Worm (Caenorhabditis elegans) whole organism, late embryonic: ENCODE measurements around the gene rpl-12.

Experiments
- C08G9.2 ChIP-seq: sonication (generic microtip); optimal IDR thresholded peaks from 2 replicates; lab custom pipeline; 2016; ENCODE audit warnings: mild to moderate bottlenecking, missing genetic modification characterization, moderate library complexity, missing compliant biosample characterization
- C38D4.7 ChIP-seq: fragments of 200-800 bp; sonication (Bioruptor generic); optimal IDR thresholded peaks from 2 replicates; lab custom pipeline; 2018; ENCODE audit warnings: mild to moderate bottlenecking, missing genetic modification characterization, moderate library complexity, missing compliant biosample characterization
- F13H6.1 ChIP-seq: sonication (generic microtip); optimal IDR thresholded peaks from 2 replicates; lab custom pipeline; 2016; ENCODE audit warnings: missing genetic modification characterization, missing compliant biosample characterization
- K02D7.2 ChIP-seq: sonication (generic microtip); optimal IDR thresholded peaks from 2 replicates; lab custom pipeline; 2017; ENCODE audit warnings: mild to moderate bottlenecking, missing genetic modification characterization, missing compliant biosample characterization
- T23F11.4 ChIP-seq: fragments of 200-800 bp; sonication (Bioruptor generic); optimal IDR thresholded peaks from 2 replicates; lab custom pipeline; 2018; ENCODE audit warnings: mild to moderate bottlenecking, missing genetic modification characterization, missing compliant biosample characterization
- Y22D7AL.16 ChIP-seq: sonication (generic microtip); optimal IDR thresholded peaks from 2 replicates; lab custom pipeline; 2016; ENCODE audit warnings: missing genetic modification characterization, missing compliant biosample characterization
- ahr-1 ChIP-seq: sonication (generic microtip); optimal IDR thresholded peaks from 2 replicates; lab custom pipeline; 2016; ENCODE audit warnings: missing genetic modification characterization, missing compliant biosample characterization
- ceh-18 ChIP-seq: sonication (generic microtip); optimal IDR thresholded peaks from 2 replicates; lab custom pipeline; 2016; ENCODE audit warnings: missing genetic modification characterization, missing compliant biosample characterization
- ceh-19 ChIP-seq: fragments of 200-800 bp; sonication (Bioruptor generic); optimal IDR thresholded peaks from 2 replicates; lab custom pipeline; 2018; ENCODE audit warnings: mild to moderate bottlenecking, missing genetic modification characterization, missing compliant biosample characterization
- ceh-2 ChIP-seq: sonication (generic microtip); optimal IDR thresholded peaks from 2 replicates; lab custom pipeline; 2016; ENCODE audit warnings: missing genotype, missing genetic modification characterization, missing compliant biosample characterization
- ceh-24 ChIP-seq: sonication (generic microtip); optimal IDR thresholded peaks from 2 replicates; lab custom pipeline; 2016; ENCODE audit warnings: mild to moderate bottlenecking, missing genetic modification characterization, missing compliant biosample characterization
- ceh-30 ChIP-seq: fragments of 150-350 bp; optimal IDR thresholded peaks from 2 replicates; lab custom pipeline; 2014; ENCODE audit warnings: missing biosample characterization, missing genetic modification characterization
- ceh-31 ChIP-seq: sonication (generic microtip); optimal IDR thresholded peaks from 2 replicates; lab custom pipeline; 2016; ENCODE audit warnings: missing genetic modification characterization, missing compliant biosample characterization
- ceh-45 ChIP-seq: fragments of 200-800 bp; sonication (Bioruptor generic); IDR thresholded peaks from 2 replicates; pipeline ENCODE4 v1.3.6; 2022; ENCODE audit warnings: missing genetic modification reagents, missing genetic modification characterization, missing compliant biosample characterization
- ceh-6 ChIP-seq: fragments of 200-800 bp; sonication (Bioruptor generic); optimal IDR thresholded peaks from 2 replicates; lab custom pipeline; 2018; ENCODE audit warnings: mild to moderate bottlenecking, missing genetic modification characterization, missing compliant biosample characterization
- che-1 ChIP-seq: sonication (generic microtip); optimal IDR thresholded peaks from 2 replicates; lab custom pipeline; 2016; ENCODE audit warnings: mild to moderate bottlenecking, missing genetic modification characterization, missing compliant biosample characterization
- dve-1 ChIP-seq: sonication (generic microtip); optimal IDR thresholded peaks from 2 replicates; lab custom pipeline; 2017; ENCODE audit warnings: antibody characterized with exemption, mild to moderate bottlenecking, missing genetic modification characterization, missing compliant biosample characterization
- elt-2 ChIP-seq: sonication (generic microtip); optimal IDR thresholded peaks from 2 replicates; lab custom pipeline; 2016; ENCODE audit warnings: missing genetic modification reagents, missing genetic modification characterization, missing compliant biosample characterization
- elt-4 ChIP-seq: sonication (generic microtip); optimal IDR thresholded peaks from 2 replicates; lab custom pipeline; 2016; ENCODE audit warnings: missing genetic modification characterization, missing compliant biosample characterization
- ets-4 ChIP-seq: sonication (generic microtip); optimal IDR thresholded peaks from 2 replicates; lab custom pipeline; 2016; ENCODE audit warnings: missing genetic modification characterization, missing compliant biosample characterization
- eyg-1 ChIP-seq: sonication (generic microtip); optimal IDR thresholded peaks from 2 replicates; lab custom pipeline; 2016; ENCODE audit warnings: missing genotype, missing genetic modification characterization, missing compliant biosample characterization
- fax-1 ChIP-seq: sonication (generic microtip); optimal IDR thresholded peaks from 2 replicates; lab custom pipeline; 2016; ENCODE audit warnings: missing genotype, missing genetic modification characterization, missing compliant biosample characterization
- fkh-10 ChIP-seq: fragments of 150-350 bp; optimal IDR thresholded peaks from 2 replicates; lab custom pipeline; 2014; ENCODE audit warnings: missing biosample characterization, missing genetic modification reagents, missing genetic modification characterization
- fkh-6 ChIP-seq: sonication (generic microtip); optimal IDR thresholded peaks from 2 replicates; lab custom pipeline; 2016; ENCODE audit warnings: missing genetic modification characterization, missing compliant biosample characterization
- gmeb-2 ChIP-seq: sonication (generic microtip); optimal IDR thresholded peaks from 2 replicates; lab custom pipeline; 2016; ENCODE audit warnings: missing genetic modification characterization, inconsistent platforms, missing compliant biosample characterization
- hlh-13 ChIP-seq: fragments of 200-800 bp; sonication (Bioruptor generic); optimal IDR thresholded peaks from 2 replicates; lab custom pipeline; 2018; ENCODE audit warnings: mild to moderate bottlenecking, missing genetic modification characterization, missing compliant biosample characterization
- hlh-15 ChIP-seq: sonication (generic microtip); optimal IDR thresholded peaks from 2 replicates; lab custom pipeline; 2016; ENCODE audit warnings: missing genetic modification characterization, missing compliant biosample characterization
- hlh-6 ChIP-seq: sonication (generic microtip); optimal IDR thresholded peaks from 2 replicates; lab custom pipeline; 2016; ENCODE audit warnings: missing genotype, missing genetic modification characterization, missing compliant biosample characterization
- hlh-8 ChIP-seq: sonication (generic microtip); optimal IDR thresholded peaks from 2 replicates; lab custom pipeline; 2016; ENCODE audit warnings: missing genotype, missing genetic modification characterization, missing compliant biosample characterization
- lim-6 ChIP-seq: sonication (generic microtip); optimal IDR thresholded peaks from 2 replicates; lab custom pipeline; 2016; ENCODE audit warnings: missing genetic modification characterization, missing compliant biosample characterization
- lin-11 ChIP-seq: fragments of 200-800 bp; sonication (Bioruptor generic); optimal IDR thresholded peaks from 2 replicates; lab custom pipeline; 2018; ENCODE audit warnings: mild to moderate bottlenecking, missing genetic modification characterization, missing compliant biosample characterization
- mec-3 ChIP-seq: sonication (generic microtip); optimal IDR thresholded peaks from 2 replicates; lab custom pipeline; 2016; ENCODE audit warnings: borderline replicate concordance, missing genetic modification characterization, missing compliant biosample characterization
- nfya-1 ChIP-seq: sonication (generic microtip); optimal IDR thresholded peaks from 2 replicates; lab custom pipeline; 2017; ENCODE audit warnings: missing genetic modification characterization, mild to moderate bottlenecking, missing compliant biosample characterization, antibody characterized with exemption, moderate library complexity
- npax-4 ChIP-seq: sonication (generic microtip); optimal IDR thresholded peaks from 2 replicates; lab custom pipeline; 2016; ENCODE audit warnings: missing genetic modification characterization, missing compliant biosample characterization
- pag-3 ChIP-seq: sonication (generic microtip); optimal IDR thresholded peaks from 2 replicates; lab custom pipeline; 2016; ENCODE audit warnings: missing compliant biosample characterization, missing genetic modification characterization, borderline replicate concordance
- pat-9 ChIP-seq: fragments of 200-800 bp; sonication (Bioruptor generic); optimal IDR thresholded peaks from 2 replicates; lab custom pipeline; 2018; ENCODE audit warnings: mild to moderate bottlenecking, missing genetic modification characterization, moderate library complexity, missing compliant biosample characterization
- pax-1 ChIP-seq: fragments of 150-350 bp; optimal IDR thresholded peaks from 2 replicates; lab custom pipeline; 2014; ENCODE audit warnings: missing biosample characterization, missing genetic modification characterization
- pha-2 ChIP-seq: sonication (generic microtip); optimal IDR thresholded peaks from 2 replicates; lab custom pipeline; 2017; ENCODE audit warnings: mild to moderate bottlenecking, missing genetic modification characterization, missing compliant biosample characterization
- pha-4 ChIP-seq: fragments of 150-350 bp; optimal IDR thresholded peaks from 2 replicates; lab custom pipeline; 2018; ENCODE audit warnings: missing biosample characterization, missing genetic modification reagents, missing genetic modification characterization
- pqm-1 ChIP-seq: sonication (generic microtip); optimal IDR thresholded peaks from 2 replicates; lab custom pipeline; 2016; ENCODE audit warnings: missing genetic modification characterization, missing compliant biosample characterization
- pros-1 ChIP-seq: fragments of 150-350 bp; optimal IDR thresholded peaks from 2 replicates; lab custom pipeline; 2014; ENCODE audit warnings: missing biosample characterization, missing genetic modification reagents, missing genetic modification characterization
- ref-2 ChIP-seq: sonication (generic microtip); optimal IDR thresholded peaks from 2 replicates; lab custom pipeline; 2016; ENCODE audit warnings: missing genetic modification characterization, missing compliant biosample characterization
- rnt-1 ChIP-seq: sonication (generic microtip); optimal IDR thresholded peaks from 2 replicates; lab custom pipeline; 2016; ENCODE audit warnings: missing genetic modification characterization, missing compliant biosample characterization
- sdc-2 ChIP-seq: sonication (generic microtip); optimal IDR thresholded peaks from 2 replicates; lab custom pipeline; 2016; ENCODE audit warnings: missing genotype, missing genetic modification characterization, missing compliant biosample characterization
- sox-4 ChIP-seq: sonication (generic microtip); optimal IDR thresholded peaks from 2 replicates; lab custom pipeline; 2017; ENCODE audit warnings: mild to moderate bottlenecking, missing genetic modification characterization, inconsistent platforms, missing compliant biosample characterization
- syd-9 ChIP-seq: sonication (generic microtip); optimal IDR thresholded peaks from 2 replicates; lab custom pipeline; 2016; ENCODE audit warnings: mild to moderate bottlenecking, missing genetic modification characterization, moderate library complexity, missing compliant biosample characterization
- tbx-2 ChIP-seq: sonication (generic microtip); optimal IDR thresholded peaks from 2 replicates; lab custom pipeline; 2016; ENCODE audit warnings: missing genetic modification characterization, missing compliant biosample characterization
- ttx-3 ChIP-seq: sonication (generic microtip); optimal IDR thresholded peaks from 2 replicates; lab custom pipeline; 2016; ENCODE audit warnings: missing genetic modification reagents, missing genetic modification characterization, missing compliant biosample characterization
- unc-3 ChIP-seq, 2 experiments: fragments of 200-800 bp in 1 of 2; sonication (Bioruptor generic) in 1 of 2; sonication (generic microtip) in 1 of 2; conservative IDR thresholded peaks in 1 of 2; optimal IDR thresholded peaks in 1 of 2; 2 replicates each; pipeline versions ENCODE4 v1.3.6 to Lab custom; 2016 to 2022; ENCODE audit warnings: missing compliant biosample characterization in 2 of 2, missing genetic modification characterization in 2 of 2, missing genetic modification reagents in 1 of 2
- unc-55 ChIP-seq: sonication (generic microtip); optimal IDR thresholded peaks from 2 replicates; lab custom pipeline; 2017; ENCODE audit warnings: missing biosample characterization, missing genetic modification reagents, missing genetic modification characterization
- ztf-16 ChIP-seq: sonication (generic microtip); optimal IDR thresholded peaks from 2 replicates; lab custom pipeline; 2017; ENCODE audit warnings: missing genetic modification characterization, missing compliant biosample characterization

The rpl-12 gene

ce11 chrIV:13240078-13240841 lies at the start of gene rpl-12:
Gene rpl-12, minus strand, starts transcription at chrIV:13240651.
- peak; percentile 83 for TF ChIP-seq dve-1 (tag; lab: Kevin White, UChicago)
- TF ChIP-seq pat-9 (tag; lab: Kevin White, UChicago): peak; percentile 73
- TF ChIP-seq pqm-1: peak; percentile 59
- peak; percentile 84 for TF ChIP-seq elt-2 (tag; lab: Kevin White, UChicago)
- TF ChIP-seq ceh-24 (tag; lab: Kevin White, UChicago): no peak
- peak; percentile 62 for TF ChIP-seq pha-2 (tag; lab: Kevin White, UChicago)
- peak; percentile 92 for TF ChIP-seq nfya-1 (tag; lab: Kevin White, UChicago)
- peak; percentile 26 for TF ChIP-seq F13H6.1 (tag; lab: Kevin White, UChicago)
- no peak for TF ChIP-seq mec-3 (tag; lab: Kevin White, UChicago)
- TF ChIP-seq ceh-2 (tag; lab: Kevin White, UChicago): peak; percentile 48
- TF ChIP-seq ref-2 (tag; lab: Kevin White, UChicago): peak; percentile 93
- TF ChIP-seq pha-4 (tag; lab: Kevin White, UChicago): peak; percentile 33
- TF ChIP-seq ceh-19: no peak
- TF ChIP-seq lim-6 (tag; lab: Kevin White, UChicago): peak; percentile 24
- peak; percentile 16 for TF ChIP-seq hlh-8
- no peak for TF ChIP-seq che-1 (tag; lab: Kevin White, UChicago)
- TF ChIP-seq eyg-1 (tag; lab: Kevin White, UChicago): peak; percentile 4
- peak; percentile 75 for TF ChIP-seq pax-1 (tag; lab: Kevin White, UChicago)
- TF ChIP-seq ceh-18 (tag; lab: Kevin White, UChicago): peak; percentile 94
- TF ChIP-seq lin-11 (tag; lab: Kevin White, UChicago): peak; percentile 11
- TF ChIP-seq sox-4 (tag; lab: Kevin White, UChicago): no peak
- no peak for TF ChIP-seq ceh-6
- TF ChIP-seq tbx-2 (tag; lab: Kevin White, UChicago): peak; percentile 94
- TF ChIP-seq ets-4 (tag; lab: Kevin White, UChicago): peak; percentile 63
- TF ChIP-seq C38D4.7: no peak
- TF ChIP-seq fax-1 (tag; lab: Kevin White, UChicago): peak; percentile 80
- no peak for TF ChIP-seq elt-4 (tag; lab: Kevin White, UChicago)
- no peak for TF ChIP-seq hlh-15 (tag; lab: Kevin White, UChicago)
- TF ChIP-seq T23F11.4: peak; percentile 26
- no peak for TF ChIP-seq Y22D7AL.16 (tag; lab: Kevin White, UChicago)
- peak; percentile 23 for TF ChIP-seq syd-9 (tag; lab: Kevin White, UChicago)
- no peak for TF ChIP-seq pag-3 (tag; lab: Kevin White, UChicago)
- no peak for TF ChIP-seq npax-4 (tag; lab: Kevin White, UChicago)
- no peak for TF ChIP-seq ztf-16
- no peak for TF ChIP-seq unc-3 (GFP tag; conservative IDR thresholded peaks at IDR 0.05; lab: Robert Waterston, UW)
- TF ChIP-seq unc-3 (tag; optimal IDR thresholded peaks at IDR 0.05; lab: Kevin White, UChicago): peak; percentile 70
- TF ChIP-seq sdc-2 (tag; lab: Kevin White, UChicago): peak; percentile 3
- TF ChIP-seq ceh-31 (tag; lab: Kevin White, UChicago): peak; percentile 92
- peak; percentile 8 for TF ChIP-seq hlh-13
- peak; percentile 27 for TF ChIP-seq ttx-3 (tag; lab: Kevin White, UChicago)
- peak; percentile 52 for TF ChIP-seq fkh-10 (GFP tag; lab: Kevin White, UChicago)
- peak; percentile 9 for TF ChIP-seq gmeb-2 (tag; lab: Kevin White, UChicago)
- no peak for TF ChIP-seq fkh-6 (tag; lab: Kevin White, UChicago)
- TF ChIP-seq ceh-30: no peak
- peak; percentile 30 for TF ChIP-seq C08G9.2 (tag; lab: Kevin White, UChicago)
- TF ChIP-seq hlh-6 (tag; lab: Kevin White, UChicago): no peak
- peak; percentile 79 for TF ChIP-seq unc-55
- no peak for TF ChIP-seq ahr-1 (tag; lab: Kevin White, UChicago)
- peak; percentile 73 for TF ChIP-seq rnt-1
- TF ChIP-seq pros-1: peak; percentile 73
- TF ChIP-seq ceh-45 (GFP tag; lab: Robert Waterston, UW): 0 out of 2 replicates have a peak, but pooled peaks have one; percentile 50
- no peak for TF ChIP-seq K02D7.2 (tag; lab: Kevin White, UChicago)
